Fruit fly (Drosophila melanogaster) whole organism, prepupa: ENCODE data around the gene CG31635.

Experiments used
- CG31627 ChIP-seq: fragments of 200-800 bp; sonication (Bioruptor generic); optimal IDR thresholded peaks from 3 replicates; lab custom pipeline; 2016; ENCODE audit warnings: missing biosample characterization, missing genetic modification characterization
- CG8632 ChIP-seq: fragments of 200-800 bp; sonication (Bioruptor generic); optimal IDR thresholded peaks from 3 replicates; lab custom pipeline; 2016; ENCODE audit warnings: missing biosample characterization, missing genetic modification characterization
- Sox14 ChIP-seq: fragments of 200-800 bp; sonication (Bioruptor generic); optimal IDR thresholded peaks from 3 replicates; lab custom pipeline; 2016; ENCODE audit warnings: missing biosample characterization, missing genetic modification characterization
- achi ChIP-seq: fragments of 200-800 bp; sonication (Bioruptor generic); optimal IDR thresholded peaks from 3 replicates; lab custom pipeline; 2016; ENCODE audit warnings: missing biosample characterization, missing genetic modification characterization
- vri ChIP-seq: fragments of 200-800 bp; sonication (Bioruptor generic); optimal IDR thresholded peaks from 3 replicates; lab custom pipeline; 2016; ENCODE audit warnings: missing biosample characterization, mild to moderate bottlenecking, missing genetic modification characterization

DNA sequence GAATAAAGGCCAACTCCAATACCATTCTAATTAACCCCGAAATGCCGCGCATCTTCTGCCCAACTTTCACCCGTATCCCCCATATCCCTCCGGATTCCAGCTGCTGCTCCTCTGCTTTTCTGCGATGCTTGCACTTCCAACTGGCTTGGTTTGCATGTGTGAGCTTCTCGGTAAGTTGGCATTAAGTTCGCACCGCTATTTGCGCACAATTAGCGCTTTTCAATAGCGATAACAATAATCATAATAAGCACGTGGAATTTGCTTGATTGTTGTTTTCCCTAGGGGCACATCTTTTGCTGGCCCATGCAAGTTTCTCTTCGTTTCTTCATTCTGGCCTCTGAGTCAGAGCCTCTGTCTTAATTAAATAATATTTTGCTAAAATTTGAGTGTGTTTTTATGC is 26.9 kb downstream of the CG31635 start:
- TF ChIP-seq CG31627 (no peak), vri (no peak), achi (GFP tag; lab: Kevin White, UChicago) (no peak), Sox14 (GFP tag; lab: Kevin White, UChicago) (no peak), CG8632 (GFP tag; lab: Kevin White, UChicago) (no peak)
